Fruit fly (Drosophila melanogaster) S2 (cell line): ENCODE results near the gene Mzt1.

ENCODE experiments used
- CG8478 ChIP-seq: fragments of >200 bp; optimal IDR thresholded peaks from 2 replicates; lab custom pipeline; 2018
- CTCF ChIP-seq, 2 experiments: fragments of >200 bp; optimal IDR thresholded peaks; 2 replicates each; lab custom pipeline; 2018

DNA sequence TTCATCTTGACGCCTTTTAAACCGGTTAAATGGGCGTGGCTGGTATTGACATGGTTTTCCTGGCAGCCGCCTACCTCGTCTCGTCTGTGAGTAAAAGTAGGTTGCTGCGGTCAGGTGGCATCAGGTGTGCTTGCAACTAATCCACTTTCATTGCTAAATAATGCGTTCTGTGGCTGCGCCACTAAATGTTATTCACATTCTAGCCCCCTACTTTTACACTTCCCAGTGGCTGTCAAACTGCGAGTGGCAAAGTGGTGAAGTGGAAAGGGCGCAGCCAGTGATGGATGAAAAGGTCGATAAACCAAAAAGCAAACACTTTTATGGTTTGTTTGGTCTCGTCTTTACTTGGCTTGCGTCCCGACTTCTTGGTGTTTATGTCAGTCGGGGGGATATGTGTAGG, 36.6 kb downstream of the Mzt1 start:
- no peak for TF ChIP-seq CTCF (optimal IDR thresholded peaks at IDR 0.05; lab: Kevin White, UChicago)
- no peak for TF ChIP-seq CG8478 (lab: Kevin White, UChicago)
